Fruit fly (Drosophila melanogaster) whole organism, adult: ENCODE results near the gene nkt.
A peak's percentile ranks its signal among the peaks of the same experiment; 100 is the strongest.

Experiments used
- CG11617 ChIP-seq: fragments of 200-800 bp; sonication (Bioruptor generic); optimal IDR thresholded peaks from 2 replicates; lab custom pipeline; 2017; ENCODE audit warnings: mild to moderate bottlenecking, missing biosample characterization, missing genetic modification reagents, missing genetic modification characterization
- CG12768 ChIP-seq: fragments of 200-800 bp; sonication (Bioruptor generic); optimal IDR thresholded peaks from 2 replicates; lab custom pipeline; 2017; ENCODE audit warnings: missing biosample characterization, missing genetic modification characterization, mild to moderate bottlenecking, moderate library complexity, missing genetic modification reagents
- CG1620 ChIP-seq: fragments of 200-800 bp; sonication (Bioruptor generic); optimal IDR thresholded peaks from 2 replicates; lab custom pipeline; 2016; ENCODE audit warnings: missing biosample characterization, missing genetic modification characterization
- CG5204 ChIP-seq: fragments of 200-800 bp; sonication (Bioruptor generic); optimal IDR thresholded peaks from 2 replicates; lab custom pipeline; 2016; ENCODE audit warnings: missing biosample characterization, missing genetic modification characterization
- Clk ChIP-seq: fragments of 200-800 bp; sonication (Bioruptor generic); optimal IDR thresholded peaks from 2 replicates; lab custom pipeline; 2017; ENCODE audit warnings: missing biosample characterization, missing genetic modification characterization
- Hr96 ChIP-seq: fragments of 200-800 bp; sonication (Bioruptor generic); optimal IDR thresholded peaks from 2 replicates; lab custom pipeline; 2016; ENCODE audit warnings: missing biosample characterization, missing genetic modification characterization
- Mnt ChIP-seq: fragments of 200-800 bp; sonication (Bioruptor generic); optimal IDR thresholded peaks from 2 replicates; lab custom pipeline; 2016; ENCODE audit warnings: missing biosample characterization, mild to moderate bottlenecking, missing genetic modification characterization
- cic ChIP-seq: fragments of 200-800 bp; sonication (Bioruptor generic); optimal IDR thresholded peaks from 2 replicates; lab custom pipeline; 2017; ENCODE audit warnings: missing biosample characterization, mild to moderate bottlenecking, missing genetic modification characterization, moderate library complexity
- cnc ChIP-seq, 2 experiments: fragments of >200 bp; optimal IDR thresholded peaks; 2 replicates each; lab custom pipeline; 2017
- ovo ChIP-seq: fragments of 200-800 bp; sonication (Bioruptor generic); optimal IDR thresholded peaks from 2 replicates; lab custom pipeline; 2016; ENCODE audit warnings: missing biosample characterization, missing genetic modification characterization
- tj ChIP-seq: fragments of 200-800 bp; sonication (Bioruptor generic); optimal IDR thresholded peaks from 3 replicates; lab custom pipeline; 2017; ENCODE audit warnings: missing biosample characterization, mild to moderate bottlenecking, missing genetic modification characterization, moderate library complexity

DNA sequence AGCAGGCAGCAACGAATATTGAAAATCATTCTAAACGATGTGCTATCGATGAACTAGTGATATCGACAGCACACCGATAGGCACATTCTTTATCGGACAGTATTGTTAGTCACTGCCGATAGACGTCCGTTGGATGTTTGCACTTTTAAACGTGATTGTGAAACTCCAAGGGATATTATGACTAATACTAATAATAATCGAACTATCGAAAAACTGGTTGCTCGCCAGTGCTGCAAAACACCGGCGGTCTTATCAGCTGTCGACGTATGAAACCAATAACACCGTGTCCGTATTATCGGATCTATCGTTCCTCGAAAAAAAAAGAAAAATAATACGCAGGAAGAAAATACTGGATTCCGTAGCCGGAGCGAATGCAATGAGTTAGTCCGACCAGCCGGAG, 9.4 kb downstream of the nkt start, which contains the start of the genes Ube3a and CG7600:
- TF ChIP-seq CG5204 (GFP tag; lab: Kevin White, UChicago) (no peak), Mnt (GFP tag; lab: Kevin White, UChicago) (peak; percentile 83), CG1620 (GFP tag; lab: Kevin White, UChicago) (peak; percentile 55), CG11617 (GFP tag; lab: Kevin White, UChicago) (peak; percentile 58), Clk (GFP tag; lab: Kevin White, UChicago) (peak; percentile 10), CG12768 (GFP tag; lab: Kevin White, UChicago) (peak; percentile 64), tj (GFP tag; lab: Kevin White, UChicago) (peak; percentile 18), cic (GFP tag; lab: Kevin White, UChicago) (peak; percentile 77), cnc (optimal IDR thresholded peaks at IDR 0.05; lab: Kevin White, UChicago) (peak in 1 of 2 experiments; percentile 79), Hr96 (GFP tag; lab: Kevin White, UChicago) (no peak), ovo (GFP tag; lab: Kevin White, UChicago) (peak; percentile 26)
